Worm (Caenorhabditis elegans) whole organism, L3 larva: ENCODE data around the gene srd-58.
A peak's percentile ranks its signal among the peaks of the same experiment; 100 is the strongest.

Experiments used
- R02D3.7 ChIP-seq: fragments of 150-350 bp; optimal IDR thresholded peaks from 2 replicates; lab custom pipeline; 2014; ENCODE audit warnings: missing biosample characterization, missing genetic modification characterization
- ZK546.5 ChIP-seq: sonication (generic microtip); optimal IDR thresholded peaks from 2 replicates; lab custom pipeline; 2017; ENCODE audit warnings: missing biosample characterization, missing genetic modification characterization
- aly-2 ChIP-seq: fragments of 150-350 bp; optimal IDR thresholded peaks from 2 replicates; lab custom pipeline; 2014; ENCODE audit warnings: missing biosample characterization, missing genetic modification characterization
- ama-1 ChIP-seq: fragments of 150-350 bp; optimal IDR thresholded peaks from 2 replicates; lab custom pipeline; 2018
- ceh-16 ChIP-seq: sonication (generic microtip); optimal IDR thresholded peaks from 2 replicates; lab custom pipeline; 2017; ENCODE audit warnings: missing biosample characterization, missing genetic modification characterization
- ceh-28 ChIP-seq: fragments of 150-350 bp; optimal IDR thresholded peaks from 2 replicates; lab custom pipeline; 2014; ENCODE audit warnings: missing biosample characterization, missing genetic modification reagents, missing genetic modification characterization
- ceh-82 ChIP-seq: fragments of 150-350 bp; optimal IDR thresholded peaks from 2 replicates; lab custom pipeline; 2014; ENCODE audit warnings: missing biosample characterization, missing genetic modification characterization
- ceh-9 ChIP-seq: sonication (generic microtip); optimal IDR thresholded peaks from 2 replicates; lab custom pipeline; 2018; ENCODE audit warnings: missing biosample characterization, missing genetic modification characterization
- egl-27 ChIP-seq: sonication (generic microtip); optimal IDR thresholded peaks from 4 replicates; lab custom pipeline; 2017; ENCODE audit warnings: missing biosample characterization, missing genetic modification reagents, missing genetic modification characterization
- egl-5 ChIP-seq: fragments of 150-350 bp; optimal IDR thresholded peaks from 2 replicates; lab custom pipeline; 2017; ENCODE audit warnings: missing biosample characterization, missing genetic modification reagents, missing genetic modification characterization, inconsistent platforms
- elt-1 ChIP-seq: fragments of 150-350 bp; optimal IDR thresholded peaks from 2 replicates; lab custom pipeline; 2014; ENCODE audit warnings: missing biosample characterization, missing genetic modification characterization
- elt-2 ChIP-seq: sonication (generic microtip); optimal IDR thresholded peaks from 2 replicates; lab custom pipeline; 2016; ENCODE audit warnings: missing genetic modification reagents, mild to moderate bottlenecking, missing genetic modification characterization, missing compliant biosample characterization
- elt-3 ChIP-seq, 3 experiments: fragments of 150-350 bp in 1 of 3; sonication (generic microtip) in 2 of 3; optimal IDR thresholded peaks; 2 replicates in 2 of 3; 4 replicates in 1 of 3; lab custom pipeline; 2014 to 2017; ENCODE audit warnings: missing biosample characterization in 3 of 3, missing genetic modification characterization in 3 of 3
- eor-1 ChIP-seq, 2 experiments: fragments of 150-350 bp; optimal IDR thresholded peaks; 2 replicates each; lab custom pipeline; 2014 to 2018; ENCODE audit warnings: missing biosample characterization in 2 of 2, missing genetic modification characterization in 2 of 2
- fkh-2 ChIP-seq: fragments of 150-350 bp; optimal IDR thresholded peaks from 2 replicates; lab custom pipeline; 2014; ENCODE audit warnings: missing biosample characterization, missing genetic modification reagents, missing genetic modification characterization
- fos-1 ChIP-seq: fragments of 150-350 bp; optimal IDR thresholded peaks from 2 replicates; lab custom pipeline; 2014; ENCODE audit warnings: missing biosample characterization, missing genetic modification characterization
- jun-1 ChIP-seq: fragments of 150-350 bp; optimal IDR thresholded peaks from 2 replicates; lab custom pipeline; 2014; ENCODE audit warnings: missing biosample characterization, missing genetic modification reagents, missing genetic modification characterization
- lin-15B ChIP-seq: fragments of 150-350 bp; optimal IDR thresholded peaks from 2 replicates; lab custom pipeline; 2014; ENCODE audit warnings: missing biosample characterization, missing genetic modification characterization
- lsy-12 ChIP-seq: sonication (generic microtip); optimal IDR thresholded peaks from 2 replicates; lab custom pipeline; 2016; ENCODE audit warnings: mild to moderate bottlenecking, missing genetic modification characterization, missing compliant biosample characterization
- mdl-1 ChIP-seq: fragments of 150-350 bp; optimal IDR thresholded peaks from 2 replicates; lab custom pipeline; 2014; ENCODE audit warnings: missing biosample characterization, missing genetic modification characterization
- mml-1 ChIP-seq: fragments of 150-350 bp; sonication (generic microtip); optimal IDR thresholded peaks from 3 replicates; lab custom pipeline; 2014; ENCODE audit warnings: missing biosample characterization, missing genetic modification characterization
- nfya-1 ChIP-seq: sonication (generic microtip); optimal IDR thresholded peaks from 2 replicates; lab custom pipeline; 2017; ENCODE audit warnings: missing genetic modification characterization, mild to moderate bottlenecking, missing compliant biosample characterization, antibody characterized with exemption, moderate library complexity; ENCODE audit not compliant: insufficient read depth
- nhr-11 ChIP-seq: fragments of 150-350 bp; optimal IDR thresholded peaks from 2 replicates; lab custom pipeline; 2014; ENCODE audit warnings: missing biosample characterization, missing genetic modification characterization
- nhr-12 ChIP-seq: fragments of 150-350 bp; optimal IDR thresholded peaks from 2 replicates; lab custom pipeline; 2014; ENCODE audit warnings: missing biosample characterization, missing genetic modification characterization
- nhr-23 ChIP-seq: fragments of 150-350 bp; optimal IDR thresholded peaks from 2 replicates; lab custom pipeline; 2014; ENCODE audit warnings: missing biosample characterization, missing genetic modification reagents, missing genetic modification characterization
- nhr-25 ChIP-seq: sonication (generic microtip); optimal IDR thresholded peaks from 2 replicates; lab custom pipeline; 2017; ENCODE audit warnings: missing biosample characterization, missing genetic modification characterization
- nhr-28 ChIP-seq: fragments of 150-350 bp; optimal IDR thresholded peaks from 2 replicates; lab custom pipeline; 2014; ENCODE audit warnings: missing biosample characterization, missing genetic modification characterization
- nhr-43 ChIP-seq: sonication (generic microtip); optimal IDR thresholded peaks from 2 replicates; lab custom pipeline; 2016; ENCODE audit warnings: mild to moderate bottlenecking, missing genetic modification characterization, missing compliant biosample characterization; ENCODE audit not compliant: poor library complexity, severe bottlenecking
- nhr-76 ChIP-seq: fragments of 150-350 bp; sonication (generic microtip); optimal IDR thresholded peaks from 5 replicates; lab custom pipeline; 2014; ENCODE audit warnings: missing biosample characterization, missing genetic modification characterization
- nhr-77 ChIP-seq: fragments of 150-350 bp; optimal IDR thresholded peaks from 2 replicates; lab custom pipeline; 2014; ENCODE audit warnings: missing biosample characterization, missing genetic modification characterization
- pha-4 ChIP-seq: fragments of 150-350 bp; optimal IDR thresholded peaks from 2 replicates; lab custom pipeline; 2014; ENCODE audit warnings: missing biosample characterization, missing genetic modification reagents, missing genetic modification characterization
- pqm-1 ChIP-seq: fragments of 150-350 bp; optimal IDR thresholded peaks from 2 replicates; lab custom pipeline; 2017; ENCODE audit warnings: missing biosample characterization, missing genetic modification characterization, inconsistent platforms
- sea-2 ChIP-seq: fragments of 150-350 bp; sonication (generic microtip); optimal IDR thresholded peaks from 4 replicates; lab custom pipeline; 2014; ENCODE audit warnings: missing biosample characterization, missing genetic modification reagents, missing genetic modification characterization
- skn-1 ChIP-seq: fragments of 150-350 bp; optimal IDR thresholded peaks from 2 replicates; lab custom pipeline; 2014; ENCODE audit warnings: missing biosample characterization, missing genetic modification characterization
- unc-39 ChIP-seq: sonication (generic microtip); optimal IDR thresholded peaks from 4 replicates; lab custom pipeline; 2017; ENCODE audit warnings: missing biosample characterization, missing genetic modification characterization
- unc-62 ChIP-seq: fragments of 150-350 bp; sonication (generic microtip); optimal IDR thresholded peaks from 4 replicates; lab custom pipeline; 2014; ENCODE audit warnings: missing biosample characterization, missing genetic modification reagents, missing genetic modification characterization
- zag-1 ChIP-seq: fragments of 150-350 bp; optimal IDR thresholded peaks from 2 replicates; lab custom pipeline; 2014; ENCODE audit warnings: missing biosample characterization, missing genetic modification characterization
- ztf-11 ChIP-seq: fragments of 150-350 bp; optimal IDR thresholded peaks from 2 replicates; lab custom pipeline; 2014; ENCODE audit warnings: missing biosample characterization, missing genetic modification characterization
- ztf-4 ChIP-seq: fragments of 150-350 bp; optimal IDR thresholded peaks from 2 replicates; lab custom pipeline; 2014; ENCODE audit warnings: missing biosample characterization, missing genetic modification characterization

srd-58 gene

DNA sequence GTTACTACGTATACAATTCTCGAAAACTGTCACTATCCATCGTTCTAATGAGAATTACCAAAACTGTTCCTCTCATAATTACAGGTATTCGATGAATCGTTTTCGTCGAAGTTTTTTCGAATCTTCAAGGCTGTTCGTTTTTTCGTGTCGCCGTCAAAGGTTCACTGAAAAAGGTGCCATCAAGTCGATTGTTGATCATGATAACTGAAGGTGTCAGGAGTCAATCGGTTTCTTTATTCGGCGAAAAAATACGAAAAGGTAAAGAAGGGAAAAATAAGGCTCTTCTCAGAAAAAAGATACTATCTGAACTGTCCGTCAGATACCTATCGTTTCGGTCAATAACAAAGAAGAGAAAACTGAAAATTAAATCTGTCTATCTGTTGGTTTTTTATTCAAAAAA, 33.9 kb upstream of the srd-58 start:
- TF ChIP-seq ZK546.5 (tag; lab: Kevin White, UChicago) (no peak), sea-2 (GFP tag; lab: Kevin White, UChicago) (no peak), nhr-76 (tag; lab: Kevin White, UChicago) (no peak), elt-1 (peak; percentile 77), skn-1 (tag; lab: Kevin White, UChicago) (no peak), lsy-12 (tag; lab: Kevin White, UChicago) (no peak), elt-3 (tag; optimal IDR thresholded peaks at IDR 0.05; lab: Kevin White, UChicago) (no peak)

DNA sequence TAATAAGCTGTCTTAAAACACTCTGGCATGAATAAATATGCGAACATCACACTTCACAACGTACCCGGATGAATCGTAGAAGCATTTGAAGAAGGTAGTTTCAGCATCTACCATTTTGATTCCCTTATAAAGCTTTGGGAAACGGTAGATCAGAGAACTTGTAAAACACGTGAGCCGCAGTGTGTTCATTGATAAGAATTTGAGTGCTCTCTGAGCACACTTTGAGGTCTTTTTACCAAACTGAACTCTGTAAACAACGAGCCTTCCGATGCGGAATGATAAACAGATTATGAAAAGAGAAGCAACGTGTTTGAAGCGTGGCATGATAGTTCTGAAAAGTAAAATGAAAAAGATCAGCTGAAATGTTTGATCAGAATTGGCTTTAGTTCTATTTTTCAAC, 33.4 kb upstream of the srd-58 start, which contains the start of gene aqp-1:
Gene aqp-1, minus strand, starts transcription at position 102 of the 400 bp plus-strand sequence.
- TF ChIP-seq ZK546.5 (tag; lab: Kevin White, UChicago) (no peak), nhr-76 (tag; lab: Kevin White, UChicago) (no peak), pqm-1 (tag; lab: Kevin White, UChicago) (peak; percentile 93), ztf-4 (tag; lab: Kevin White, UChicago) (no peak), ceh-28 (no peak), jun-1 (tag; lab: Kevin White, UChicago) (peak; percentile 49), ceh-16 (no peak), nhr-28 (tag; lab: Kevin White, UChicago) (no peak), ama-1 (lab: Kevin White, UChicago) (peak; percentile 33), elt-2 (tag; lab: Kevin White, UChicago) (peak; percentile 92), nhr-77 (tag; lab: Kevin White, UChicago) (no peak), nhr-12 (tag; lab: Kevin White, UChicago) (no peak), nhr-11 (tag; lab: Kevin White, UChicago) (no peak), pha-4 (tag; lab: Kevin White, UChicago) (peak; percentile 83), mdl-1 (no peak), egl-5 (tag; lab: Kevin White, UChicago) (no peak), nhr-25 (tag; lab: Kevin White, UChicago) (no peak), nfya-1 (tag; lab: Kevin White, UChicago) (no peak), fkh-2 (tag; lab: Kevin White, UChicago) (no peak), R02D3.7 (no peak)

DNA sequence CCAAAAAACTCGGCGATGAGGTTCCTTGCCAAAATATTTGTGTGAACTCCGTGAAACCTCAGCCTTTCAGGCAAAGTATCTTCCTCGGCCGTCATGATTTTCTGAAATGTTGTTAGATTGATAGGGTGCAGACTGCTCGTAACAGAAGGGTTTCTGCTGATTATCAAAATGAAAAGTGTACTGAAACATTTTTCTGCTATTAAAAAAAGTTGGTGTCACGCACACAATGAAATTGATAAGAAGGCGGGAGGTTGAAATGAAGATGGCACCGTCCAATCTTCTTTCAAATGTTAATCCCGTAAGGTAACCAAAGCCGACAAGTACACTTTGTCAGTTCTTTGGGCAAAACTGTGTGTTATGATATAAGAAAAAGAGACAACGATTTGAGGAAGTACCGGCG, 32.1 kb upstream of the srd-58 start:
- TF ChIP-seq unc-62 (GFP tag; lab: Kevin White, UChicago): no peak
- peak; percentile 58 for TF ChIP-seq elt-2 (tag; lab: Kevin White, UChicago)
- no peak for TF ChIP-seq ama-1 (lab: Kevin White, UChicago)
- no peak for TF ChIP-seq nhr-25 (tag; lab: Kevin White, UChicago)
- TF ChIP-seq ZK546.5 (tag; lab: Kevin White, UChicago): no peak
- TF ChIP-seq pqm-1 (tag; lab: Kevin White, UChicago): peak; percentile 21
- TF ChIP-seq eor-1 (tag; optimal IDR thresholded peaks at IDR 0.05; lab: Kevin White, UChicago): no peak
- no peak for TF ChIP-seq mml-1 (tag; lab: Kevin White, UChicago)
- no peak for TF ChIP-seq jun-1 (tag; lab: Kevin White, UChicago)
- TF ChIP-seq egl-27 (tag; lab: Kevin White, UChicago): no peak
- TF ChIP-seq, all 47 proteins: peak for 2

DNA sequence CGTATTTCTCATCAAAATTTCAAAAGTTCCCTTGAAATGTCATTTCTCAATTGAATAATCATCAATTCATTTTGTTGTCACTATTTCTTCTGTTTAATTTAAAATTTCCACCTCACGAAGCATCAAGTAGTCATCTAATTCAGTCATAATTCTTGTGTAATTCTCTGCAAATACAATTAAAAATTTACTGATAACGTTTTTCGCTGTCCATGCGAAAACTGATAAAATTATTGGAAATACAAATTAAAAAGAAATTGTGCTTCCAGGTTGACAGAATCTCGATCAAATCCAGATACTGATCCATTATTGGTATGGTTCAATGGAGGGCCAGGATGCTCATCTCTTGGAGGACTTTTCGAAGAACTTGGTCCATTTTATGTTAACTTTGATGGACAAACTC, 28.4 kb upstream of the srd-58 start:
- TF ChIP-seq pqm-1 (tag; lab: Kevin White, UChicago): peak; percentile 26
- peak; percentile 62 for TF ChIP-seq elt-2 (tag; lab: Kevin White, UChicago)
- TF ChIP-seq pha-4 (tag; lab: Kevin White, UChicago): peak; percentile 11
- TF ChIP-seq mml-1 (tag; lab: Kevin White, UChicago): no peak

DNA sequence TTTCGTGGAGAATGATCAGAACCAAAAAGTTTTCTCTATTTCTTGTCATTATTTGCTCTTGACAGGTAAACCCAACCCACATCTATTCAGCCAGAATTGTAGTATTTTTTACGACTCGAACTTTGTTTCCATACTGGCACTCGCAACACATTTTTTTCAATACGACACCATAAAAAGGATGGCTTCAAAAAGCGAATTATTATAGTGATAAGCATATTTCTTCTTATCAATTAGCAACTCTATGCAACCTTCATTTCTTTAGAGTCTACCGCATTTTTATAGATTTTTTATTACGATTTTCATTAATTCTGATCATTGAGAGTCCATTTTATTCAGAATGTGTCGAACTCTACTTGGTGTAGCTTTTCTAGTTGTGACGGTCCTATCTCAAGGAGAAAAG, 27.7 kb upstream of the srd-58 start, which contains the start of gene ctsa-3.1:
Gene ctsa-3.1, plus strand, starts transcription at position 337 of the 400 bp plus-strand sequence.
- TF ChIP-seq ceh-82 (no peak), zag-1 (tag; lab: Kevin White, UChicago) (no peak), ceh-16 (no peak), nhr-12 (tag; lab: Kevin White, UChicago) (no peak), unc-39 (tag; lab: Kevin White, UChicago) (no peak), nhr-43 (tag; lab: Kevin White, UChicago) (no peak), pha-4 (tag; lab: Kevin White, UChicago) (peak; percentile 6), aly-2 (tag; lab: Kevin White, UChicago) (no peak), lin-15B (tag; lab: Kevin White, UChicago) (no peak), egl-27 (tag; lab: Kevin White, UChicago) (no peak), ztf-11 (tag; lab: Kevin White, UChicago) (no peak), ceh-28 (no peak), fos-1 (tag; lab: Kevin White, UChicago) (no peak), elt-2 (tag; lab: Kevin White, UChicago) (peak; percentile 79), nfya-1 (tag; lab: Kevin White, UChicago) (no peak), egl-5 (tag; lab: Kevin White, UChicago) (no peak), fkh-2 (tag; lab: Kevin White, UChicago) (no peak), sea-2 (GFP tag; lab: Kevin White, UChicago) (no peak), lsy-12 (tag; lab: Kevin White, UChicago) (no peak), nhr-23 (tag; lab: Kevin White, UChicago) (no peak), R02D3.7 (no peak), nhr-25 (tag; lab: Kevin White, UChicago) (no peak), ceh-9 (no peak), pqm-1 (tag; lab: Kevin White, UChicago) (peak; percentile 75), jun-1 (tag; lab: Kevin White, UChicago) (no peak)
